Worm (Caenorhabditis elegans): ENCODE results near the gene C09G1.4.

ce11 chrX:15953086-15953485 is 53.3 kb downstream of the C09G1.4 start:
- TF ChIP-seq ama-1 (optimal IDR thresholded peaks at IDR 0.05), result no peak
- TF ChIP-seq Y22D7AL.16 (tag; optimal IDR thresholded peaks at IDR 0.05), result no peak
- no peak for TF ChIP-seq ceh-19 (GFP tag; optimal IDR thresholded peaks at IDR 0.05)
- no peak for TF ChIP-seq hlh-13 (GFP tag; optimal IDR thresholded peaks at IDR 0.05)
- TF ChIP-seq lin-11 (tag; optimal IDR thresholded peaks at IDR 0.05), result no peak
- no peak for TF ChIP-seq unc-42 (tag; optimal IDR thresholded peaks at IDR 0.05)
